In the genomic region with DNA sequence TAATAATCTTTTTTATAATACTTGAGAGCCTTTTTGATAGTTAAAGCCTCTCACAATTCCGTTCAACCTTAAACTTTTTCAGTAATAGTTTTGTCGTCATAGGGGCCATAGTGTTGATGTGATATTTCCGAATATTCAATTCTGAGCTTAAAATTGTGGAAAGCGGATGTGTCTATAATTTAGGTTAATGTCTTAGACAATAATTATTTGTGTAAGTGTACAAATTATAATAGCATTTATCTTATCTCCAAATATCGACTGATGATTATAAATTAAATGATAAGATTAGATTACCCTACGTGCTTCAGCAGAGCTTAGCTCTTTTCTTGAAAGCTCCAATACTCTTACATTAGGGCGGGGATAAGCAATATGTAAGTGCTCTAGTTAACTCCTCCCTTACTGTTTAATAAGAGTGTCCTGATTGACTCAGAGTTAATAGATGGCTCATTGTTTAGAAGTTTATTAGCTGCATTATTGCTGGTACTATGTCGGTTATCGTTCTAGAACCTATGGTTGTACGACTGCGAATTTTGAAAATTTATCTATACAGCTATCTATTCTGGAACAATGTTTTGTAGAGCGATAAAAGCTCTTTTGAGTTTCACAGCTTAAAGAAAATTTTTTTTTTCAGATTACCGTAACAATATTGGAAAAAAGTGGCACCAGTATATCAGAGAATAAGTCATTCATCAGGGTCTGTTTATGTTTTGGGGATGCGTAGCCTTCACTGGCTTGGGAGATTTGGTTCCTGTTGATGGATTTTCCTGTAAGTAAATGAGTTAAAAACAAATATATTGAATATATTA, we compare ENCODE assay signal across 1 fruit fly cellular context.
A peak's percentile ranks its signal among the peaks of the same experiment; 100 is the strongest.
TF ChIP-seq lines count a peak whose summit lies in the region.

No protein-coding gene starts in this region.

TF ChIP-seq in whole organism, embryonic, 481 proteins besides CTCF, POLR2A, EP300 and RAD21 (continued from another document):
- TF ChIP-seq HLH54F (GFP tag; optimal IDR thresholded peaks at IDR 0.05; lab: Kevin White, UChicago) (peak; percentile 42), Sry-β (GFP tag; optimal IDR thresholded peaks at IDR 0.05; lab: Kevin White, UChicago) (no peak), NfI (GFP tag; optimal IDR thresholded peaks at IDR 0.05; lab: Kevin White, UChicago) (peak; percentile 38), repo (GFP tag; optimal IDR thresholded peaks at IDR 0.05; lab: Kevin White, UChicago) (no peak), CG12942 (GFP tag; optimal IDR thresholded peaks at IDR 0.05; lab: Kevin White, UChicago) (no peak), cato (GFP tag; optimal IDR thresholded peaks at IDR 0.05; lab: Kevin White, UChicago; ENCODE audit: borderline replicate concordance) (no peak), schlank (tag; optimal IDR thresholded peaks at IDR 0.05; lab: Kevin White, UChicago) (no peak)
